Fruit fly (Drosophila melanogaster) whole organism, embryonic: ENCODE measurements around the gene CG13930.

Experiments
- CG11723 ChIP-seq: fragments of 200-800 bp; sonication (Bioruptor generic); optimal IDR thresholded peaks from 2 replicates; lab custom pipeline; 2017; ENCODE audit warnings: missing biosample characterization, mild to moderate bottlenecking, missing genetic modification characterization
- CG12236 ChIP-seq: fragments of 200-800 bp; sonication (Bioruptor generic); optimal IDR thresholded peaks from 2 replicates; lab custom pipeline; 2016; ENCODE audit warnings: missing biosample characterization, missing genetic modification characterization
- CG18619 ChIP-seq: fragments of 200-800 bp; sonication (Bioruptor generic); optimal IDR thresholded peaks from 3 replicates; lab custom pipeline; 2017; ENCODE audit warnings: missing biosample characterization, mild to moderate bottlenecking, missing genetic modification characterization
- CG31224 ChIP-seq: fragments of 200-800 bp; sonication (Bioruptor generic); IDR thresholded peaks from 2 replicates; pipeline ENCODE4 v1.3.6; 2022; ENCODE audit warnings: missing biosample characterization, missing genetic modification characterization
- Deaf1 ChIP-seq: fragments of 200-800 bp; optimal IDR thresholded peaks from 3 replicates; lab custom pipeline; 2019; ENCODE audit warnings: missing biosample characterization, mild to moderate bottlenecking, missing genetic modification characterization, moderate library complexity
- Scr ChIP-seq: fragments of 200-800 bp; sonication (Bioruptor generic); IDR thresholded peaks from 2 replicates; pipeline ENCODE4 v1.3.6; 2022; ENCODE audit warnings: missing biosample characterization, missing genetic modification characterization; ENCODE audit not compliant: partially characterized antibody
- Trl ChIP-seq, 3 experiments: fragments of >200 bp in 2 of 3; fragments of 200-800 bp in 1 of 3; sonication (Bioruptor generic) in 1 of 3; optimal IDR thresholded peaks; 2 replicates in 1 of 3; 3 replicates in 2 of 3; lab custom pipeline; 2016 to 2017; ENCODE audit warnings: missing biosample characterization in 1 of 3, missing genetic modification characterization in 1 of 3
- bab2 ChIP-seq: fragments of 200-800 bp; sonication (Bioruptor generic); optimal IDR thresholded peaks from 2 replicates; lab custom pipeline; 2016; ENCODE audit warnings: missing biosample characterization, missing genetic modification characterization
- chinmo ChIP-seq: fragments of 200-800 bp; sonication (Bioruptor generic); IDR thresholded peaks from 4 replicates; pipeline ENCODE4 v1.3.6; 2022; ENCODE audit warnings: missing biosample characterization, missing genetic modification characterization; ENCODE audit not compliant: partially characterized antibody
- crol ChIP-seq: fragments of 200-800 bp; sonication (Bioruptor generic); IDR thresholded peaks from 2 replicates; pipeline ENCODE4 v1.3.6; 2022; ENCODE audit warnings: missing biosample characterization, missing genetic modification characterization
- ewg ChIP-seq: fragments of 200-800 bp; sonication (Bioruptor generic); optimal IDR thresholded peaks from 3 replicates; lab custom pipeline; 2017; ENCODE audit warnings: mild to moderate bottlenecking, missing biosample characterization, missing genetic modification reagents, missing genetic modification characterization
- sima ChIP-seq: fragments of 200-800 bp; sonication (Bioruptor generic); optimal IDR thresholded peaks from 2 replicates; lab custom pipeline; 2016; ENCODE audit warnings: missing biosample characterization, missing genetic modification characterization

Gene CG13930

dm6 chr3L:1626924-1627323 lies 45.6 kb downstream of the CG13930 start:
- TF ChIP-seq Deaf1 (tag; lab: Kevin White, UChicago) (peak; percentile 31), chinmo (0 out of 4 replicates have a peak, but pooled peaks have one; percentile 42), sima (GFP tag; lab: Kevin White, UChicago) (no peak), Scr (GFP tag; lab: Robert Waterston, UW) (no peak), CG18619 (GFP tag; lab: Kevin White, UChicago) (no peak), CG12236 (GFP tag; lab: Kevin White, UChicago) (no peak), CG11723 (GFP tag; lab: Kevin White, UChicago) (no peak), crol (GFP tag; lab: Robert Waterston, UW) (peak; percentile 74), CG31224 (peak; percentile 48; the same call in 1 of the 2 replicates), bab2 (no peak), Trl (optimal IDR thresholded peaks at IDR 0.05; lab: Kevin White, UChicago) (peak; percentile 15 to 38), Trl (GFP tag; optimal IDR thresholded peaks at IDR 0.05; lab: Kevin White, UChicago) (no peak), ewg (GFP tag; lab: Kevin White, UChicago) (peak; percentile 89)
